Worm (Caenorhabditis elegans) whole organism, L1 larva: ENCODE measurements around the gene lido-8.

Experiments
- C04F5.9 ChIP-seq: sonication (generic microtip); optimal IDR thresholded peaks from 2 replicates; lab custom pipeline; 2016; ENCODE audit warnings: missing genetic modification characterization, missing compliant biosample characterization
- C34B4.2 ChIP-seq: sonication (generic microtip); optimal IDR thresholded peaks from 2 replicates; lab custom pipeline; 2017; ENCODE audit warnings: mild to moderate bottlenecking, missing genetic modification characterization, missing compliant biosample characterization
- F16B12.6 ChIP-seq: fragments of 150-350 bp; optimal IDR thresholded peaks from 2 replicates; lab custom pipeline; 2014; ENCODE audit warnings: missing biosample characterization, missing genetic modification characterization
- Y116A8C.19 ChIP-seq: sonication (generic microtip); optimal IDR thresholded peaks from 2 replicates; lab custom pipeline; 2016; ENCODE audit warnings: missing compliant biosample characterization, missing genetic modification characterization, borderline replicate concordance
- blmp-1 ChIP-seq: fragments of 150-350 bp; optimal IDR thresholded peaks from 2 replicates; lab custom pipeline; 2014; ENCODE audit warnings: missing biosample characterization, missing genetic modification characterization
- ceh-63 ChIP-seq: fragments of 200-800 bp; sonication (Bioruptor generic); optimal IDR thresholded peaks from 2 replicates; lab custom pipeline; 2018; ENCODE audit warnings: mild to moderate bottlenecking, missing genetic modification characterization, missing compliant biosample characterization
- ceh-8 ChIP-seq: fragments of 200-800 bp; sonication (Bioruptor generic); optimal IDR thresholded peaks from 2 replicates; lab custom pipeline; 2018; ENCODE audit warnings: mild to moderate bottlenecking, missing genetic modification characterization, moderate library complexity, missing compliant biosample characterization
- ceh-82 ChIP-seq, 3 experiments: fragments of 150-350 bp in 1 of 3; sonication (generic microtip) in 2 of 3; optimal IDR thresholded peaks; 2 replicates each; lab custom pipeline; 2014 to 2017; ENCODE audit warnings: missing biosample characterization in 3 of 3, missing genetic modification characterization in 3 of 3
- ceh-90 ChIP-seq: sonication (generic microtip); optimal IDR thresholded peaks from 2 replicates; lab custom pipeline; 2016; ENCODE audit warnings: missing genetic modification characterization, missing compliant biosample characterization
- ces-1 ChIP-seq: fragments of 150-350 bp; optimal IDR thresholded peaks from 2 replicates; lab custom pipeline; 2014; ENCODE audit warnings: missing biosample characterization, missing genetic modification reagents, missing genetic modification characterization
- dpl-1 ChIP-seq, 3 experiments: fragments of 150-350 bp in 2 of 3; sonication (generic microtip) in 1 of 3; optimal IDR thresholded peaks; 2 replicates each; lab custom pipeline; 2014 to 2017; ENCODE audit warnings: missing biosample characterization in 3 of 3, missing genetic modification characterization in 3 of 3, missing genetic modification reagents in 3 of 3
- dsc-1 ChIP-seq: sonication (generic microtip); optimal IDR thresholded peaks from 2 replicates; lab custom pipeline; 2016; ENCODE audit warnings: mild to moderate bottlenecking, missing genetic modification characterization, missing compliant biosample characterization
- egl-13 ChIP-seq: sonication (generic microtip); optimal IDR thresholded peaks from 2 replicates; lab custom pipeline; 2016; ENCODE audit warnings: missing genotype, missing genetic modification reagents, missing genetic modification characterization, missing compliant biosample characterization
- egl-27 ChIP-seq, 2 experiments: fragments of 150-350 bp in 1 of 2; sonication (generic microtip); optimal IDR thresholded peaks; 3 replicates each; lab custom pipeline; 2017 to 2018; ENCODE audit warnings: missing biosample characterization in 2 of 2, missing genetic modification characterization in 2 of 2, missing genetic modification reagents in 2 of 2
- elt-3 ChIP-seq, 6 experiments: fragments of 150-350 bp in 1 of 6; sonication (generic microtip); optimal IDR thresholded peaks; 2 replicates each; lab custom pipeline; 2017 to 2018; ENCODE audit warnings: missing biosample characterization in 6 of 6, missing genetic modification characterization in 6 of 6, inconsistent platforms in 1 of 6
- ets-5 ChIP-seq: fragments of 200-800 bp; sonication (Bioruptor generic); IDR thresholded peaks from 2 replicates; pipeline ENCODE4 v1.3.6; 2022; ENCODE audit warnings: missing genetic modification characterization, missing compliant biosample characterization
- grh-1 ChIP-seq: fragments of 200-800 bp; sonication (Bioruptor generic); IDR thresholded peaks from 2 replicates; pipeline ENCODE4 v1.3.6; 2022; ENCODE audit warnings: missing genetic modification reagents, missing genetic modification characterization, missing compliant biosample characterization
- jun-1 ChIP-seq: fragments of 150-350 bp; optimal IDR thresholded peaks from 2 replicates; lab custom pipeline; 2014; ENCODE audit warnings: missing biosample characterization, missing genetic modification reagents, missing genetic modification characterization
- lin-39 ChIP-seq: fragments of 150-350 bp; optimal IDR thresholded peaks from 2 replicates; lab custom pipeline; 2014; ENCODE audit warnings: missing biosample characterization, missing genetic modification reagents, missing genetic modification characterization
- mdl-1 ChIP-seq, 2 experiments: fragments of 150-350 bp; optimal IDR thresholded peaks; 2 replicates each; lab custom pipeline; 2014 to 2017; ENCODE audit warnings: missing biosample characterization in 2 of 2, missing genetic modification characterization in 2 of 2, inconsistent platforms in 1 of 2
- mef-2 ChIP-seq: fragments of 150-350 bp; optimal IDR thresholded peaks from 2 replicates; lab custom pipeline; 2014; ENCODE audit warnings: missing biosample characterization, missing genetic modification characterization
- mep-1 ChIP-seq: fragments of 150-350 bp; optimal IDR thresholded peaks from 2 replicates; lab custom pipeline; 2014; ENCODE audit warnings: missing biosample characterization, missing genetic modification characterization
- nhr-12 ChIP-seq: sonication (generic microtip); optimal IDR thresholded peaks from 2 replicates; lab custom pipeline; 2017; ENCODE audit warnings: missing biosample characterization, missing genetic modification characterization
- nhr-237 ChIP-seq: fragments of 150-350 bp; optimal IDR thresholded peaks from 2 replicates; lab custom pipeline; 2014; ENCODE audit warnings: missing biosample characterization, missing genetic modification characterization
- nhr-28 ChIP-seq: fragments of 150-350 bp; optimal IDR thresholded peaks from 2 replicates; lab custom pipeline; 2014; ENCODE audit warnings: missing biosample characterization, missing genetic modification characterization
- nhr-71 ChIP-seq: sonication (generic microtip); optimal IDR thresholded peaks from 2 replicates; lab custom pipeline; 2016; ENCODE audit warnings: mild to moderate bottlenecking, missing genetic modification characterization, moderate library complexity, missing compliant biosample characterization
- pax-3 ChIP-seq: fragments of 200-800 bp; sonication (Bioruptor generic); optimal IDR thresholded peaks from 2 replicates; lab custom pipeline; 2018; ENCODE audit warnings: mild to moderate bottlenecking, missing genetic modification characterization, moderate library complexity, missing compliant biosample characterization
- rnt-1 ChIP-seq: sonication (generic microtip); optimal IDR thresholded peaks from 2 replicates; lab custom pipeline; 2016; ENCODE audit warnings: mild to moderate bottlenecking, missing genetic modification characterization, moderate library complexity, missing compliant biosample characterization
- snpc-4 ChIP-seq: fragments of 150-350 bp; optimal IDR thresholded peaks from 2 replicates; lab custom pipeline; 2014; ENCODE audit warnings: missing biosample characterization, missing genetic modification characterization
- snu-23 ChIP-seq: sonication (generic microtip); optimal IDR thresholded peaks from 2 replicates; lab custom pipeline; 2016; ENCODE audit warnings: missing genetic modification characterization, missing compliant biosample characterization
- sox-4 ChIP-seq: sonication (generic microtip); optimal IDR thresholded peaks from 2 replicates; lab custom pipeline; 2016; ENCODE audit warnings: missing genetic modification characterization, missing compliant biosample characterization
- sptf-1 ChIP-seq: fragments of 150-350 bp; optimal IDR thresholded peaks from 2 replicates; lab custom pipeline; 2014; ENCODE audit warnings: missing biosample characterization, missing genetic modification characterization
- sup-37 ChIP-seq: fragments of 200-800 bp; sonication (Bioruptor generic); optimal IDR thresholded peaks from 2 replicates; lab custom pipeline; 2018; ENCODE audit warnings: mild to moderate bottlenecking, missing genetic modification characterization, missing compliant biosample characterization
- tbx-2 ChIP-seq: sonication (generic microtip); optimal IDR thresholded peaks from 2 replicates; lab custom pipeline; 2016; ENCODE audit warnings: missing genetic modification characterization, missing compliant biosample characterization
- unc-62 ChIP-seq: fragments of 150-350 bp; optimal IDR thresholded peaks from 2 replicates; lab custom pipeline; 2014; ENCODE audit warnings: missing biosample characterization, missing genetic modification reagents, missing genetic modification characterization
- vab-15 ChIP-seq: sonication (generic microtip); optimal IDR thresholded peaks from 2 replicates; lab custom pipeline; 2017; ENCODE audit warnings: missing genotype, mild to moderate bottlenecking, missing genetic modification characterization, missing compliant biosample characterization
- zip-4 ChIP-seq: fragments of 200-800 bp; sonication (Bioruptor generic); optimal IDR thresholded peaks from 2 replicates; lab custom pipeline; 2018; ENCODE audit warnings: mild to moderate bottlenecking, missing genetic modification characterization, moderate library complexity, missing compliant biosample characterization
- ztf-11 ChIP-seq, 2 experiments: sonication (generic microtip); optimal IDR thresholded peaks; 2 replicates each; lab custom pipeline; 2016 to 2017; ENCODE audit warnings: missing genetic modification characterization in 2 of 2, missing biosample characterization in 1 of 2, missing compliant biosample characterization in 1 of 2

The lido-8 gene

ce11 chrII:3005499-3005898 lies 8.7 kb downstream of the lido-8 start, which contains the start of gene lido-12:
Gene lido-12 (plus strand): TSS chrII:3005799.
- TF ChIP-seq snpc-4 (tag; lab: Kevin White, UChicago) (no peak), nhr-12 (no peak), grh-1 (GFP tag; lab: Robert Waterston, UW) (no peak), dpl-1 (GFP tag; optimal IDR thresholded peaks at IDR 0.05; lab: Kevin White, UChicago) (no peak), nhr-237 (tag; lab: Kevin White, UChicago) (no peak), unc-62 (no peak), C34B4.2 (tag; lab: Kevin White, UChicago) (no peak), mep-1 (tag; lab: Kevin White, UChicago) (no peak), egl-13 (tag; lab: Kevin White, UChicago) (no peak), pax-3 (tag; lab: Kevin White, UChicago) (no peak), mdl-1 (tag; optimal IDR thresholded peaks at IDR 0.05; lab: Kevin White, UChicago) (no peak), sptf-1 (no peak), dsc-1 (tag; lab: Kevin White, UChicago) (no peak), nhr-71 (tag; lab: Kevin White, UChicago) (no peak)

DNA sequence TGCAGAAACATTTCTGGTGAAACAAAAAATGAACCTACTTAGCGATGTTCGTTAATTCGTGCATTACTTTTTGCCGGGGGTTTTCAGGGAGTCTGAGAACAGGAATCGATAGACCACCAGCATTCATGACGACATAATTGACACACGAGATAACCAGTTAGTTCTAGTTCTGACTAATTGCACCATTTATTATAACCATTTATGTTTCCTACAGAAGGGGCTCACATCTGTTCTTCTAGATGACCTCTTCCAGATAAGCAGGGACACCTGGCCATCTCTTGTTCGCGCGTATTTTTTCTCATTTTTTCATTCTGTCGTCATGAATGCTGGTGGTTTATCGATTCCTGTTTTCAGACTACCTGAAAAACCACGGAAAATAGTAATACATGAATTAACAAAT lies 11.6 kb downstream of the lido-8 start, which contains the start of gene sdz-5:
TSS of gene sdz-5 (plus strand) at position 301 of the 400 bp plus-strand sequence.
- TF ChIP-seq sptf-1, result no peak
- no peak for TF ChIP-seq zip-4
- TF ChIP-seq ets-5 (GFP tag; lab: Robert Waterston, UW), result no peak
- no peak for TF ChIP-seq sup-37 (GFP tag; lab: Kevin White, UChicago)
- TF ChIP-seq lin-39 (tag; lab: Kevin White, UChicago), result no peak
- no peak for TF ChIP-seq egl-27 (tag; optimal IDR thresholded peaks at IDR 0.05; lab: Kevin White, UChicago)
- TF ChIP-seq jun-1 (tag; lab: Kevin White, UChicago), result no peak
- no peak for TF ChIP-seq ces-1
- no peak for TF ChIP-seq ceh-82 (tag; optimal IDR thresholded peaks at IDR 0.05; lab: Kevin White, UChicago)
- no peak for TF ChIP-seq C04F5.9 (tag; lab: Kevin White, UChicago)
- TF ChIP-seq nhr-28 (tag; lab: Kevin White, UChicago), result no peak
- no peak for TF ChIP-seq mdl-1 (tag; optimal IDR thresholded peaks at IDR 0.05; lab: Kevin White, UChicago)
- no peak for TF ChIP-seq unc-62
- no peak for TF ChIP-seq dsc-1 (tag; lab: Kevin White, UChicago)
- no peak for TF ChIP-seq dpl-1 (GFP tag; optimal IDR thresholded peaks at IDR 0.05; lab: Kevin White, UChicago)
- no peak for TF ChIP-seq blmp-1 (tag; lab: Kevin White, UChicago)
- no peak for TF ChIP-seq rnt-1 (tag; lab: Kevin White, UChicago)
- TF ChIP-seq ceh-8 (GFP tag; lab: Kevin White, UChicago), result no peak

- TF ChIP-seq vab-15 (tag; lab: Kevin White, UChicago) (no peak), ztf-11 (tag; optimal IDR thresholded peaks at IDR 0.05; lab: Kevin White, UChicago) (no peak), sox-4 (tag; lab: Kevin White, UChicago) (no peak), ceh-90 (tag; lab: Kevin White, UChicago) (no peak), Y116A8C.19 (tag; lab: Kevin White, UChicago) (no peak), zip-4 (no peak), snu-23 (GFP tag; lab: Kevin White, UChicago) (no peak), ceh-63 (GFP tag; lab: Kevin White, UChicago) (no peak), dpl-1 (GFP tag; optimal IDR thresholded peaks at IDR 0.05; lab: Kevin White, UChicago) (no peak), tbx-2 (tag; lab: Kevin White, UChicago) (no peak), C04F5.9 (tag; lab: Kevin White, UChicago) (no peak), mef-2 (no peak), elt-3 (tag; optimal IDR thresholded peaks at IDR 0.05; lab: Kevin White, UChicago) (no peak), blmp-1 (tag; lab: Kevin White, UChicago) (no peak), F16B12.6 (tag; lab: Kevin White, UChicago) (no peak)
- TF ChIP-seq, all 84 proteins: peak for 0
Observed at ce11 chrII:3012133-3012532, 15.3 kb downstream of the lido-8 start, which contains the start of gene C41H7.9. Gene C41H7.9 (minus strand): TSS chrII:3012233.
